Fruit fly (Drosophila melanogaster) whole organism, embryonic: ENCODE results near the gene Kyat.

ENCODE experiments used
- CG10147 ChIP-seq: fragments of 200-800 bp; sonication (Bioruptor generic); optimal IDR thresholded peaks from 2 replicates; lab custom pipeline; 2019; ENCODE audit warnings: missing biosample characterization, mild to moderate bottlenecking, missing genetic modification characterization, moderate library complexity
- CG14965 ChIP-seq: fragments of 200-800 bp; sonication (Bioruptor generic); optimal IDR thresholded peaks from 2 replicates; lab custom pipeline; 2016; ENCODE audit warnings: missing biosample characterization, missing genetic modification characterization, borderline replicate concordance
- CG15011 ChIP-seq: fragments of 200-800 bp; sonication (Bioruptor generic); optimal IDR thresholded peaks from 3 replicates; lab custom pipeline; 2018; ENCODE audit warnings: missing biosample characterization, mild to moderate bottlenecking, missing genetic modification characterization
- CG1603 ChIP-seq: fragments of 200-800 bp; sonication (Bioruptor generic); optimal IDR thresholded peaks from 2 replicates; lab custom pipeline; 2019; ENCODE audit warnings: missing biosample characterization, mild to moderate bottlenecking, missing genetic modification characterization, moderate library complexity
- CG16813 ChIP-seq: fragments of 200-800 bp; sonication (Bioruptor generic); IDR thresholded peaks from 3 replicates; pipeline ENCODE4 v1.3.6; 2022; ENCODE audit warnings: missing biosample characterization, missing genetic modification characterization; ENCODE audit not compliant: partially characterized antibody
- CG16815 ChIP-seq: fragments of 200-800 bp; sonication (Bioruptor generic); optimal IDR thresholded peaks from 3 replicates; lab custom pipeline; 2017; ENCODE audit warnings: missing biosample characterization, mild to moderate bottlenecking, missing genetic modification characterization
- CG16863 ChIP-seq: fragments of 200-800 bp; sonication (Bioruptor generic); optimal IDR thresholded peaks from 3 replicates; lab custom pipeline; 2016; ENCODE audit warnings: missing biosample characterization, missing genetic modification characterization
- CG17802 ChIP-seq: fragments of 200-800 bp; sonication (Bioruptor generic); optimal IDR thresholded peaks from 2 replicates; lab custom pipeline; 2018; ENCODE audit warnings: missing biosample characterization, mild to moderate bottlenecking, missing genetic modification characterization, moderate library complexity
- CG17912 ChIP-seq: fragments of 200-800 bp; sonication (Bioruptor generic); optimal IDR thresholded peaks from 2 replicates; lab custom pipeline; 2018; ENCODE audit warnings: missing biosample characterization, mild to moderate bottlenecking, missing genetic modification characterization
- CG2116 ChIP-seq: fragments of 200-800 bp; sonication (Bioruptor generic); optimal IDR thresholded peaks from 3 replicates; lab custom pipeline; 2018; ENCODE audit warnings: missing biosample characterization, mild to moderate bottlenecking, missing genetic modification characterization
- CG31224 ChIP-seq: fragments of 200-800 bp; sonication (Bioruptor generic); IDR thresholded peaks from 2 replicates; pipeline ENCODE4 v1.3.6; 2022; ENCODE audit warnings: missing biosample characterization, missing genetic modification characterization
- CG3163 ChIP-seq: fragments of 200-800 bp; sonication (Bioruptor generic); optimal IDR thresholded peaks from 3 replicates; lab custom pipeline; 2016; ENCODE audit warnings: missing biosample characterization, missing genetic modification characterization
- CG3726 ChIP-seq: fragments of 200-800 bp; sonication (Bioruptor generic); IDR thresholded peaks from 3 replicates; pipeline ENCODE4, ENCODE4 v1.3.6; 2022; ENCODE audit warnings: missing biosample characterization, missing genetic modification characterization
- CG4854 ChIP-seq: fragments of 200-800 bp; sonication (Bioruptor generic); optimal IDR thresholded peaks from 2 replicates; lab custom pipeline; 2016; ENCODE audit warnings: missing biosample characterization, missing genetic modification characterization, inconsistent platforms
- CG6791 ChIP-seq: fragments of 200-800 bp; sonication (Bioruptor generic); IDR thresholded peaks from 3 replicates; pipeline ENCODE4 v1.3.6; 2022; ENCODE audit warnings: missing biosample characterization, missing genetic modification characterization; ENCODE audit not compliant: partially characterized antibody
- CG7372 ChIP-seq: fragments of 200-800 bp; sonication (Bioruptor generic); IDR thresholded peaks from 2 replicates; pipeline ENCODE4 v1.3.6; 2022; ENCODE audit warnings: missing biosample characterization, missing genetic modification characterization
- CG9817 ChIP-seq: fragments of 200-800 bp; sonication (Bioruptor generic); optimal IDR thresholded peaks from 2 replicates; lab custom pipeline; 2018; ENCODE audit warnings: missing biosample characterization, mild to moderate bottlenecking, missing genetic modification characterization, moderate library complexity
- Dfd ChIP-seq, 2 experiments: fragments of >200 bp; optimal IDR thresholded peaks; 2 replicates each; lab custom pipeline; 2017; ENCODE audit warnings: missing biosample characterization in 2 of 2, missing genetic modification characterization in 2 of 2
- Dip3 ChIP-seq: fragments of 200-800 bp; sonication (Bioruptor generic); optimal IDR thresholded peaks from 3 replicates; lab custom pipeline; 2016; ENCODE audit warnings: missing biosample characterization, missing genetic modification characterization
- Doc3 ChIP-seq: fragments of 200-800 bp; sonication (Bioruptor generic); IDR thresholded peaks from 3 replicates; pipeline ENCODE4 v1.3.6; 2022; ENCODE audit warnings: missing biosample characterization, missing genetic modification characterization; ENCODE audit not compliant: partially characterized antibody
- E2f1 ChIP-seq: fragments of 200-800 bp; sonication (Bioruptor generic); IDR thresholded peaks from 2 replicates; pipeline ENCODE4 v1.3.6; 2022; ENCODE audit warnings: missing biosample characterization, missing genetic modification characterization
- HLH4C ChIP-seq: fragments of 200-800 bp; sonication (Bioruptor generic); IDR thresholded peaks from 3 replicates; pipeline ENCODE4 v1.3.6; 2022; ENCODE audit warnings: missing biosample characterization, missing genetic modification characterization; ENCODE audit not compliant: partially characterized antibody
- Hey ChIP-seq: fragments of 200-800 bp; sonication (Bioruptor generic); optimal IDR thresholded peaks from 3 replicates; lab custom pipeline; 2018; ENCODE audit warnings: missing biosample characterization, mild to moderate bottlenecking, missing genetic modification characterization
- Hr3 ChIP-seq: fragments of 200-800 bp; sonication (Bioruptor generic); optimal IDR thresholded peaks from 3 replicates; lab custom pipeline; 2016; ENCODE audit warnings: missing biosample characterization, missing genetic modification characterization
- Hsf ChIP-seq: fragments of 200-800 bp; sonication (Bioruptor generic); optimal IDR thresholded peaks from 3 replicates; lab custom pipeline; 2016; ENCODE audit warnings: missing biosample characterization, missing genetic modification characterization
- MESR4 ChIP-seq: fragments of 200-800 bp; sonication (Bioruptor generic); optimal IDR thresholded peaks from 2 replicates; lab custom pipeline; 2018; ENCODE audit warnings: missing biosample characterization, mild to moderate bottlenecking, missing genetic modification characterization, moderate library complexity
- Pdp1 ChIP-seq, 2 experiments: fragments of 200-800 bp; sonication (Bioruptor generic); optimal IDR thresholded peaks; 3 replicates each; lab custom pipeline; 2016; ENCODE audit warnings: missing biosample characterization in 2 of 2, missing genetic modification characterization in 2 of 2, mild to moderate bottlenecking in 1 of 2, moderate library complexity in 1 of 2
- Taf1 ChIP-seq: fragments of 200-800 bp; sonication (Bioruptor generic); IDR thresholded peaks from 2 replicates; pipeline ENCODE4 v1.3.6; 2022; ENCODE audit warnings: missing biosample characterization, missing genetic modification characterization
- btn ChIP-seq: fragments of 200-800 bp; sonication (Bioruptor generic); optimal IDR thresholded peaks from 2 replicates; lab custom pipeline; 2016; ENCODE audit warnings: missing biosample characterization, missing genetic modification characterization
- cas ChIP-seq: fragments of 200-800 bp; sonication (Bioruptor generic); IDR thresholded peaks from 2 replicates; pipeline ENCODE4 v1.3.6; 2022; ENCODE audit warnings: missing biosample characterization, missing genetic modification characterization
- dmrt11E ChIP-seq: fragments of 200-800 bp; sonication (Bioruptor generic); optimal IDR thresholded peaks from 3 replicates; lab custom pipeline; 2018; ENCODE audit warnings: missing biosample characterization, mild to moderate bottlenecking, missing genetic modification characterization, moderate library complexity
- fu2 ChIP-seq: fragments of 200-800 bp; sonication (Bioruptor generic); optimal IDR thresholded peaks from 2 replicates; lab custom pipeline; 2016; ENCODE audit warnings: missing biosample characterization, missing genetic modification characterization
- grau ChIP-seq: fragments of 200-800 bp; optimal IDR thresholded peaks from 3 replicates; lab custom pipeline; 2019; ENCODE audit warnings: missing biosample characterization, mild to moderate bottlenecking, missing genetic modification characterization, moderate library complexity
- hbn ChIP-seq: fragments of 200-800 bp; sonication (Bioruptor generic); IDR thresholded peaks from 2 replicates; pipeline ENCODE4 v1.3.6; 2022; ENCODE audit warnings: missing biosample characterization, missing genetic modification characterization; ENCODE audit not compliant: partially characterized antibody
- hth ChIP-seq: fragments of >200 bp; optimal IDR thresholded peaks from 2 replicates; lab custom pipeline; 2017; ENCODE audit warnings: inconsistent platforms
- lbe ChIP-seq: fragments of 200-800 bp; sonication (Bioruptor generic); optimal IDR thresholded peaks from 2 replicates; lab custom pipeline; 2016; ENCODE audit warnings: missing biosample characterization, mild to moderate bottlenecking, missing genetic modification characterization
- nau ChIP-seq: fragments of 200-800 bp; sonication (Bioruptor generic); optimal IDR thresholded peaks from 3 replicates; lab custom pipeline; 2017; ENCODE audit warnings: missing biosample characterization, mild to moderate bottlenecking, missing genetic modification characterization, missing genetic modification reagents
- nom ChIP-seq: fragments of 200-800 bp; sonication (Bioruptor generic); optimal IDR thresholded peaks from 2 replicates; lab custom pipeline; 2017; ENCODE audit warnings: missing biosample characterization, missing genetic modification characterization, mild to moderate bottlenecking, moderate library complexity, missing genetic modification reagents
- oc ChIP-seq: fragments of 200-800 bp; sonication (Bioruptor generic); optimal IDR thresholded peaks from 2 replicates; lab custom pipeline; 2018; ENCODE audit warnings: missing biosample characterization, mild to moderate bottlenecking, missing genetic modification characterization, moderate library complexity
- onecut ChIP-seq: fragments of 200-800 bp; sonication (Bioruptor generic); IDR thresholded peaks from 2 replicates; pipeline ENCODE4 v1.3.6; 2022; ENCODE audit warnings: missing biosample characterization, missing genetic modification characterization
- p53 ChIP-seq: fragments of 200-800 bp; sonication (Bioruptor generic); optimal IDR thresholded peaks from 2 replicates; lab custom pipeline; 2016; ENCODE audit warnings: missing biosample characterization, missing genetic modification characterization
- pb ChIP-seq: fragments of 200-800 bp; sonication (Bioruptor generic); optimal IDR thresholded peaks from 3 replicates; lab custom pipeline; 2016; ENCODE audit warnings: missing biosample characterization, missing genetic modification characterization
- psq ChIP-seq: fragments of 200-800 bp; sonication (Bioruptor generic); optimal IDR thresholded peaks from 2 replicates; lab custom pipeline; 2017; ENCODE audit warnings: missing biosample characterization, missing genetic modification characterization
- salm ChIP-seq: fragments of 200-800 bp; sonication (Bioruptor generic); optimal IDR thresholded peaks from 2 replicates; lab custom pipeline; 2018; ENCODE audit warnings: missing biosample characterization, mild to moderate bottlenecking, missing genetic modification characterization
- sim ChIP-seq: fragments of 200-800 bp; sonication (Bioruptor generic); IDR thresholded peaks from 2 replicates; pipeline ENCODE4 v1.3.6; 2022; ENCODE audit warnings: missing biosample characterization, missing genetic modification characterization
- sisA ChIP-seq: fragments of 200-800 bp; sonication (Bioruptor generic); IDR thresholded peaks from 2 replicates; pipeline ENCODE4 v1.3.6; 2022; ENCODE audit warnings: missing biosample characterization, missing genetic modification characterization
- slou ChIP-seq: fragments of 200-800 bp; sonication (Bioruptor generic); optimal IDR thresholded peaks from 3 replicates; lab custom pipeline; 2016; ENCODE audit warnings: missing biosample characterization, missing genetic modification characterization
- sug ChIP-seq: fragments of 200-800 bp; optimal IDR thresholded peaks from 2 replicates; lab custom pipeline; 2019; ENCODE audit warnings: missing biosample characterization, mild to moderate bottlenecking, missing genetic modification characterization, moderate library complexity
- tgo ChIP-seq: fragments of 200-800 bp; sonication (Bioruptor generic); IDR thresholded peaks from 3 replicates; pipeline ENCODE4 v1.3.6; 2022; ENCODE audit warnings: missing biosample characterization, missing genetic modification characterization
- unc-4 ChIP-seq: fragments of 200-800 bp; sonication (Bioruptor generic); IDR thresholded peaks from 2 replicates; pipeline ENCODE4 v1.3.6; 2022; ENCODE audit warnings: missing biosample characterization, missing genetic modification characterization; ENCODE audit not compliant: partially characterized antibody
- vvl ChIP-seq: fragments of 200-800 bp; sonication (Bioruptor generic); IDR thresholded peaks from 2 replicates; pipeline ENCODE4 v1.3.6; 2022; ENCODE audit warnings: missing biosample characterization, missing genetic modification characterization

The Kyat gene

DNA sequence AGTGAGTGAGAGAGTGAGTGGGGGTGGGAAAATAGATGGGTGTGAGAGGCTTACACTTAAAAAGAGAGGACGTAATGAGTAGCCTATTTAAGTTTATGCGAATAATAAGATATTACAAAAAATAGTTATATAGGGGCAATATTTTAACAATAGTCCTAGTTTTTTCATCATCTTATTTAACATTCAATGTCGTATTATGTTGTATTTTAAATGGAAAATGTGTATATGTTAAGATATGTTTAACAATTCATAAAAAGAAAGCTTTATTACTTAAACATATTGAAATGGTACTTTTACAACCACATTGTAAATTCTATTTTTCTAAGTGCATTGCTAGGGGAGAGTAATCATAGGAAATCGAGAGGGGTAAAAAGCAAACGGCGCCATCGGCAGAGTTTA is 48.3 kb downstream of the Kyat start (continued):
- no peak for TF ChIP-seq lbe
- TF ChIP-seq p53 (GFP tag; lab: Kevin White, UChicago), result no peak
- peak; percentile 62 for TF ChIP-seq tgo (GFP tag; lab: Robert Waterston, UW)
- TF ChIP-seq CG10147, result peak; percentile 79
- no peak for TF ChIP-seq btn (GFP tag; lab: Kevin White, UChicago)
- no peak for TF ChIP-seq cas
- no peak for TF ChIP-seq hth (lab: Kevin White, UChicago)
- no peak for TF ChIP-seq salm
- no peak for TF ChIP-seq Taf1
- peak; percentile 54 for TF ChIP-seq Hsf (GFP tag; lab: Kevin White, UChicago)
- no peak for TF ChIP-seq CG16813
- TF ChIP-seq Dip3, result no peak
- no peak for TF ChIP-seq CG17912 (GFP tag; lab: Kevin White, UChicago)
- TF ChIP-seq CG16815, result peak; percentile 53
- no peak for TF ChIP-seq CG1603
- peak; percentile 4; the same call in 1 of the 2 replicates for TF ChIP-seq onecut (GFP tag; lab: Robert Waterston, UW)
- TF ChIP-seq CG4854 (GFP tag; lab: Kevin White, UChicago), result no peak
- TF ChIP-seq pb, result no peak
- no peak for TF ChIP-seq CG2116 (GFP tag; lab: Kevin White, UChicago)
- 0 out of 2 replicates have a peak, but pooled peaks have one; percentile 22 for TF ChIP-seq sisA
- no peak for TF ChIP-seq unc-4
- TF ChIP-seq Dfd (GFP tag; optimal IDR thresholded peaks at IDR 0.05; lab: Kevin White, UChicago), result no peak
- no peak for TF ChIP-seq CG3163 (GFP tag; lab: Kevin White, UChicago)
- TF ChIP-seq CG7372, result no peak; the same call in 1 of the 2 replicates
- no peak for TF ChIP-seq nom (GFP tag; lab: Kevin White, UChicago)
- peak; percentile 6 to 37 for TF ChIP-seq Pdp1 (GFP tag; optimal IDR thresholded peaks at IDR 0.05; lab: Kevin White, UChicago)
- TF ChIP-seq MESR4 (GFP tag; lab: Kevin White, UChicago), result no peak
- no peak for TF ChIP-seq CG14965 (GFP tag; lab: Kevin White, UChicago)
- TF ChIP-seq Doc3 (GFP tag; lab: Robert Waterston, UW), result no peak
- no peak for TF ChIP-seq sim (GFP tag; lab: Robert Waterston, UW)
- no peak for TF ChIP-seq oc (tag; lab: Kevin White, UChicago)
- no peak for TF ChIP-seq CG6791 (GFP tag; lab: Robert Waterston, UW)
- no peak for TF ChIP-seq Hey
- no peak for TF ChIP-seq CG3726 (GFP tag; lab: Robert Waterston, UW)
- TF ChIP-seq dmrt11E (tag; lab: Kevin White, UChicago), result peak; percentile 88
- TF ChIP-seq grau (tag; lab: Kevin White, UChicago), result peak; percentile 86
- TF ChIP-seq E2f1 (GFP tag; lab: Robert Waterston, UW), result peak; percentile 49
- TF ChIP-seq Hr3 (GFP tag; lab: Kevin White, UChicago), result peak; percentile 67
- TF ChIP-seq HLH4C (GFP tag; lab: Robert Waterston, UW), result no peak
- TF ChIP-seq CG15011 (GFP tag; lab: Kevin White, UChicago), result peak; percentile 66
- TF ChIP-seq CG17802, result no peak
- TF ChIP-seq hbn (GFP tag; lab: Robert Waterston, UW), result no peak
- peak; percentile 49 for TF ChIP-seq psq (GFP tag; lab: Kevin White, UChicago)
- TF ChIP-seq nau (GFP tag; lab: Kevin White, UChicago), result no peak
- no peak for TF ChIP-seq CG16863 (GFP tag; lab: Kevin White, UChicago)
- 0 out of 2 replicates have a peak, but pooled peaks have one; percentile 17 for TF ChIP-seq vvl (GFP tag; lab: Robert Waterston, UW)
- TF ChIP-seq slou (GFP tag; lab: Kevin White, UChicago), result peak; percentile 7
- TF ChIP-seq fu2, result no peak
- TF ChIP-seq sug, result peak; percentile 73
- TF ChIP-seq CG9817 (tag; lab: Kevin White, UChicago), result peak; percentile 63
- TF ChIP-seq CG31224, result no peak
